Fruit fly (Drosophila melanogaster) whole organism, embryonic: ENCODE measurements around the gene Ing3.

ENCODE experiments used
- BEAF-32 ChIP-seq: fragments of 200-800 bp; sonication (Bioruptor generic); optimal IDR thresholded peaks from 3 replicates; lab custom pipeline; 2017; ENCODE audit warnings: missing biosample characterization, missing genetic modification characterization, mild to moderate bottlenecking, moderate library complexity, missing genetic modification reagents
- Bteb2 ChIP-seq: fragments of 200-800 bp; sonication (Bioruptor generic); optimal IDR thresholded peaks from 2 replicates; lab custom pipeline; 2016; ENCODE audit warnings: missing biosample characterization, missing genetic modification characterization
- CG10462 ChIP-seq: fragments of 200-800 bp; sonication (Bioruptor generic); optimal IDR thresholded peaks from 2 replicates; lab custom pipeline; 2016; ENCODE audit warnings: missing biosample characterization, missing genetic modification characterization
- CG10543 ChIP-seq: fragments of 200-800 bp; sonication (Bioruptor generic); optimal IDR thresholded peaks from 3 replicates; lab custom pipeline; 2017; ENCODE audit warnings: missing biosample characterization, mild to moderate bottlenecking, missing genetic modification characterization, moderate library complexity
- CG12155 ChIP-seq: fragments of 200-800 bp; sonication (Bioruptor generic); optimal IDR thresholded peaks from 3 replicates; lab custom pipeline; 2016; ENCODE audit warnings: missing biosample characterization, missing genetic modification characterization
- CG14667 ChIP-seq: fragments of 200-800 bp; sonication (Bioruptor generic); IDR thresholded peaks from 2 replicates; pipeline ENCODE4 v1.3.6; 2022; ENCODE audit warnings: missing biosample characterization, missing genetic modification characterization
- CG15269 ChIP-seq: fragments of 200-800 bp; sonication (Bioruptor generic); optimal IDR thresholded peaks from 2 replicates; lab custom pipeline; 2018; ENCODE audit warnings: missing biosample characterization, mild to moderate bottlenecking, missing genetic modification characterization, moderate library complexity
- CG17385 ChIP-seq: fragments of 200-800 bp; sonication (Bioruptor generic); optimal IDR thresholded peaks from 3 replicates; lab custom pipeline; 2018; ENCODE audit warnings: missing biosample characterization, mild to moderate bottlenecking, missing genetic modification characterization
- CG2889 ChIP-seq: fragments of 200-800 bp; sonication (Bioruptor generic); IDR thresholded peaks from 3 replicates; pipeline ENCODE4 v1.3.6; 2022; ENCODE audit warnings: missing biosample characterization, missing genetic modification characterization
- CG3163 ChIP-seq: fragments of 200-800 bp; sonication (Bioruptor generic); optimal IDR thresholded peaks from 3 replicates; lab custom pipeline; 2016; ENCODE audit warnings: missing biosample characterization, missing genetic modification characterization
- CG32772 ChIP-seq: fragments of 200-800 bp; sonication (Bioruptor generic); IDR thresholded peaks from 2 replicates; pipeline ENCODE4 v1.3.6; 2022; ENCODE audit warnings: missing biosample characterization, missing genetic modification characterization
- CG4617 ChIP-seq: fragments of 200-800 bp; sonication (Bioruptor generic); optimal IDR thresholded peaks from 3 replicates; lab custom pipeline; 2016; ENCODE audit warnings: missing biosample characterization, missing genetic modification characterization, borderline replicate concordance
- CG5245 ChIP-seq: fragments of 200-800 bp; sonication (Bioruptor generic); optimal IDR thresholded peaks from 3 replicates; lab custom pipeline; 2016; ENCODE audit warnings: missing biosample characterization, missing genetic modification characterization
- CG7372 ChIP-seq: fragments of 200-800 bp; sonication (Bioruptor generic); IDR thresholded peaks from 2 replicates; pipeline ENCODE4 v1.3.6; 2022; ENCODE audit warnings: missing biosample characterization, missing genetic modification characterization
- CG7556 ChIP-seq: fragments of 200-800 bp; sonication (Bioruptor generic); optimal IDR thresholded peaks from 2 replicates; lab custom pipeline; 2017; ENCODE audit warnings: missing biosample characterization, mild to moderate bottlenecking, missing genetic modification characterization
- CG8924 ChIP-seq: fragments of 200-800 bp; optimal IDR thresholded peaks from 3 replicates; lab custom pipeline; 2019; ENCODE audit warnings: missing biosample characterization, mild to moderate bottlenecking, missing genetic modification characterization, moderate library complexity
- CG9609 ChIP-seq: fragments of 200-800 bp; sonication (Bioruptor generic); optimal IDR thresholded peaks from 3 replicates; lab custom pipeline; 2016; ENCODE audit warnings: missing biosample characterization, missing genetic modification characterization
- CTCF ChIP-seq: fragments of 200-800 bp; sonication (Bioruptor generic); optimal IDR thresholded peaks from 2 replicates; lab custom pipeline; 2017; ENCODE audit warnings: missing biosample characterization, mild to moderate bottlenecking, missing genetic modification characterization, moderate library complexity
- D ChIP-seq, 2 experiments: fragments of 200-800 bp in 1 of 2; fragments of >200 bp in 1 of 2; sonication (Bioruptor generic) in 1 of 2; optimal IDR thresholded peaks; 2 replicates in 1 of 2; 3 replicates in 1 of 2; lab custom pipeline; 2017; ENCODE audit warnings: mild to moderate bottlenecking in 1 of 2, missing biosample characterization in 1 of 2, missing genetic modification characterization in 1 of 2, missing genetic modification reagents in 1 of 2
- Dip2 ChIP-seq: fragments of 200-800 bp; sonication (Bioruptor generic); IDR thresholded peaks from 2 replicates; pipeline ENCODE4 v1.3.6; 2022; ENCODE audit warnings: missing biosample characterization, missing genetic modification characterization
- Elba2 ChIP-seq: fragments of 200-800 bp; sonication (Bioruptor generic); optimal IDR thresholded peaks from 3 replicates; lab custom pipeline; 2016; ENCODE audit warnings: missing biosample characterization, missing genetic modification characterization
- Fer2 ChIP-seq: fragments of 200-800 bp; sonication (Bioruptor generic); optimal IDR thresholded peaks from 2 replicates; lab custom pipeline; 2018; ENCODE audit warnings: missing biosample characterization, mild to moderate bottlenecking, missing genetic modification characterization, moderate library complexity
- Mad ChIP-seq: fragments of 200-800 bp; sonication (Bioruptor generic); optimal IDR thresholded peaks from 2 replicates; lab custom pipeline; 2016; ENCODE audit warnings: missing biosample characterization, missing genetic modification characterization
- Med ChIP-seq: fragments of 200-800 bp; sonication (Bioruptor generic); peaks from one replicate; lab custom pipeline; 2016; ENCODE audit warnings: missing biosample characterization, missing genetic modification characterization, mild to moderate bottlenecking, inconsistent platforms, moderate library complexity
- NFAT ChIP-seq: fragments of 200-800 bp; sonication (Bioruptor generic); IDR thresholded peaks from 2 replicates; pipeline ENCODE4 v1.3.6; 2022; ENCODE audit warnings: missing biosample characterization, missing genetic modification characterization
- Nf-YB ChIP-seq: fragments of 200-800 bp; sonication (Bioruptor generic); optimal IDR thresholded peaks from 3 replicates; lab custom pipeline; 2019; ENCODE audit warnings: missing biosample characterization, mild to moderate bottlenecking, missing genetic modification characterization, moderate library complexity
- Nf-YC ChIP-seq: fragments of 200-800 bp; optimal IDR thresholded peaks from 3 replicates; lab custom pipeline; 2019; ENCODE audit warnings: missing biosample characterization, mild to moderate bottlenecking, missing genetic modification characterization, moderate library complexity
- Ptx1 ChIP-seq: fragments of 200-800 bp; sonication (Bioruptor generic); IDR thresholded peaks from 2 replicates; pipeline ENCODE4 v1.3.6; 2022; ENCODE audit warnings: missing biosample characterization, missing genetic modification characterization
- Six4 ChIP-seq: fragments of 200-800 bp; sonication (Bioruptor generic); optimal IDR thresholded peaks from 2 replicates; lab custom pipeline; 2016; ENCODE audit warnings: missing biosample characterization, missing genetic modification characterization
- Sox100B ChIP-seq: fragments of 200-800 bp; sonication (Bioruptor generic); optimal IDR thresholded peaks from 3 replicates; lab custom pipeline; 2018; ENCODE audit warnings: missing biosample characterization, mild to moderate bottlenecking, missing genetic modification characterization
- Sox102F ChIP-seq: fragments of 200-800 bp; sonication (Bioruptor generic); optimal IDR thresholded peaks from 2 replicates; lab custom pipeline; 2018; ENCODE audit warnings: missing biosample characterization, mild to moderate bottlenecking, missing genetic modification characterization, moderate library complexity
- ac ChIP-seq: fragments of 200-800 bp; sonication (Bioruptor generic); optimal IDR thresholded peaks from 3 replicates; lab custom pipeline; 2017; ENCODE audit warnings: missing biosample characterization, mild to moderate bottlenecking, missing genetic modification characterization
- ap ChIP-seq: fragments of 200-800 bp; sonication (Bioruptor generic); IDR thresholded peaks from 2 replicates; pipeline ENCODE4 v1.3.6; 2022; ENCODE audit warnings: missing biosample characterization, missing genetic modification characterization
- bigmax ChIP-seq: fragments of 200-800 bp; sonication (Bioruptor generic); optimal IDR thresholded peaks from 2 replicates; lab custom pipeline; 2018; ENCODE audit warnings: missing biosample characterization, mild to moderate bottlenecking, missing genetic modification characterization
- chm ChIP-seq: fragments of 200-800 bp; sonication (Bioruptor generic); IDR thresholded peaks from 2 replicates; pipeline ENCODE4 v1.3.6; 2022; ENCODE audit warnings: missing biosample characterization, missing genetic modification characterization
- dimm ChIP-seq: fragments of 200-800 bp; sonication (Bioruptor generic); IDR thresholded peaks from 2 replicates; pipeline ENCODE4 v1.3.6; 2022; ENCODE audit warnings: missing biosample characterization, missing genetic modification characterization
- fd102C ChIP-seq: fragments of 200-800 bp; sonication (Bioruptor generic); optimal IDR thresholded peaks from 2 replicates; lab custom pipeline; 2018; ENCODE audit warnings: missing biosample characterization, mild to moderate bottlenecking, missing genetic modification characterization, moderate library complexity
- ftz-f1 ChIP-seq: fragments of 200-800 bp; sonication (Bioruptor generic); optimal IDR thresholded peaks from 2 replicates; lab custom pipeline; 2016; ENCODE audit warnings: missing biosample characterization, missing genetic modification characterization
- gem ChIP-seq: fragments of 200-800 bp; sonication (Bioruptor generic); optimal IDR thresholded peaks from 2 replicates; lab custom pipeline; 2019; ENCODE audit warnings: missing biosample characterization, mild to moderate bottlenecking, missing genetic modification characterization, moderate library complexity
- hbn ChIP-seq: fragments of 200-800 bp; sonication (Bioruptor generic); IDR thresholded peaks from 2 replicates; pipeline ENCODE4 v1.3.6; 2022; ENCODE audit warnings: missing biosample characterization, missing genetic modification characterization; ENCODE audit not compliant: partially characterized antibody
- jing ChIP-seq: fragments of 200-800 bp; sonication (Bioruptor generic); optimal IDR thresholded peaks from 2 replicates; lab custom pipeline; 2018; ENCODE audit warnings: missing biosample characterization, mild to moderate bottlenecking, missing genetic modification characterization
- kni ChIP-seq: fragments of 200-800 bp; sonication (Bioruptor generic); optimal IDR thresholded peaks from 3 replicates; lab custom pipeline; 2017; ENCODE audit warnings: mild to moderate bottlenecking, missing biosample characterization, missing genetic modification reagents, missing genetic modification characterization
- rib ChIP-seq: fragments of 200-800 bp; sonication (Bioruptor generic); IDR thresholded peaks from 2 replicates; pipeline ENCODE4 v1.3.6; 2022; ENCODE audit warnings: missing biosample characterization, missing genetic modification characterization
- sens ChIP-seq: fragments of 200-800 bp; sonication (Bioruptor generic); peaks from one replicate; lab custom pipeline; 2016; ENCODE audit warnings: missing biosample characterization, missing genetic modification characterization
- seq ChIP-seq: fragments of 200-800 bp; sonication (Bioruptor generic); IDR thresholded peaks from 2 replicates; pipeline ENCODE4 v1.3.6; 2022; ENCODE audit warnings: missing biosample characterization, missing genetic modification characterization
- sim ChIP-seq: fragments of 200-800 bp; sonication (Bioruptor generic); IDR thresholded peaks from 2 replicates; pipeline ENCODE4 v1.3.6; 2022; ENCODE audit warnings: missing biosample characterization, missing genetic modification characterization
- stwl ChIP-seq: fragments of 200-800 bp; sonication (Bioruptor generic); optimal IDR thresholded peaks from 3 replicates; lab custom pipeline; 2018; ENCODE audit warnings: missing biosample characterization, mild to moderate bottlenecking, missing genetic modification characterization, moderate library complexity
- sug ChIP-seq: fragments of 200-800 bp; optimal IDR thresholded peaks from 2 replicates; lab custom pipeline; 2019; ENCODE audit warnings: missing biosample characterization, mild to moderate bottlenecking, missing genetic modification characterization, moderate library complexity
- toy ChIP-seq: fragments of 200-800 bp; sonication (Bioruptor generic); IDR thresholded peaks from 2 replicates; pipeline ENCODE4 v1.3.6; 2022; ENCODE audit warnings: missing biosample characterization, missing genetic modification characterization
- tx ChIP-seq: fragments of 200-800 bp; sonication (Bioruptor generic); optimal IDR thresholded peaks from 2 replicates; lab custom pipeline; 2016; ENCODE audit warnings: missing biosample characterization, missing genetic modification characterization
- vvl ChIP-seq: fragments of 200-800 bp; sonication (Bioruptor generic); IDR thresholded peaks from 2 replicates; pipeline ENCODE4 v1.3.6; 2022; ENCODE audit warnings: missing biosample characterization, missing genetic modification characterization
- zen ChIP-seq: fragments of 200-800 bp; sonication (Bioruptor generic); optimal IDR thresholded peaks from 3 replicates; lab custom pipeline; 2018; ENCODE audit warnings: missing biosample characterization, mild to moderate bottlenecking, missing genetic modification characterization, moderate library complexity

Ing3 gene

dm6 chrX:18635118-18635552, 17.8 kb downstream of the Ing3 start (continued):
- TF ChIP-seq CG4617 (GFP tag; lab: Kevin White, UChicago): no peak
- TF ChIP-seq NFAT (GFP tag; lab: Robert Waterston, UW): peak; percentile 48; the same call in 1 of the 2 replicates
- no peak for TF ChIP-seq vvl (GFP tag; lab: Robert Waterston, UW)
- no peak for TF ChIP-seq CG17385 (GFP tag; lab: Kevin White, UChicago)
- TF ChIP-seq Elba2 (GFP tag; lab: Kevin White, UChicago): no peak
- peak; percentile 34 for TF ChIP-seq CG3163 (GFP tag; lab: Kevin White, UChicago)
- peak; percentile 46 for TF ChIP-seq hbn (GFP tag; lab: Robert Waterston, UW)
- TF ChIP-seq stwl (tag; lab: Kevin White, UChicago): peak; percentile 5
- TF ChIP-seq CG10462 (GFP tag; lab: Kevin White, UChicago): no peak
- TF ChIP-seq Ptx1: peak; percentile 49; the same call in 1 of the 2 replicates
- no peak for TF ChIP-seq ftz-f1
- TF ChIP-seq tx: no peak
- no peak for TF ChIP-seq Bteb2 (GFP tag; lab: Kevin White, UChicago)
- peak; percentile 39 for TF ChIP-seq Sox102F (GFP tag; lab: Kevin White, UChicago)
- TF ChIP-seq rib (GFP tag; lab: Robert Waterston, UW): no peak
- no peak for TF ChIP-seq toy (GFP tag; lab: Robert Waterston, UW)
- TF ChIP-seq Dip2 (GFP tag; lab: Robert Waterston, UW): peak; percentile 98
- no peak for TF ChIP-seq CG14667 (GFP tag; lab: Robert Waterston, UW)
- peak; percentile 32 for TF ChIP-seq CG7556 (GFP tag; lab: Kevin White, UChicago)
- peak; percentile 31 for TF ChIP-seq sug
- TF ChIP-seq CG5245: peak; percentile 52
- TF ChIP-seq seq: no peak
- no peak for TF ChIP-seq zen (tag; lab: Kevin White, UChicago)
- TF ChIP-seq CG2889: no peak
- no peak for TF ChIP-seq D (optimal IDR thresholded peaks at IDR 0.05; lab: Kevin White, UChicago)
- TF ChIP-seq D (GFP tag; optimal IDR thresholded peaks at IDR 0.05; lab: Kevin White, UChicago): no peak
- no peak for TF ChIP-seq Fer2
- peak; percentile 12 for TF ChIP-seq CG9609 (GFP tag; lab: Kevin White, UChicago)
- TF ChIP-seq Sox100B: no peak
- no peak for TF ChIP-seq dimm
- TF ChIP-seq BEAF-32: peak; percentile 77
- TF ChIP-seq Med (GFP tag; lab: Kevin White, UChicago): peak; percentile 91
- TF ChIP-seq fd102C (GFP tag; lab: Kevin White, UChicago): no peak
- no peak for TF ChIP-seq sim (GFP tag; lab: Robert Waterston, UW)
- no peak for TF ChIP-seq CG12155 (GFP tag; lab: Kevin White, UChicago)
- no peak for TF ChIP-seq kni
- TF ChIP-seq chm (GFP tag; lab: Robert Waterston, UW): no peak
- TF ChIP-seq Nf-YB (GFP tag; lab: Kevin White, UChicago): no peak
- TF ChIP-seq ac: no peak
- peak; percentile 22 for TF ChIP-seq Mad
- peak; percentile 47 for TF ChIP-seq gem (tag; lab: Kevin White, UChicago)
- no peak for TF ChIP-seq CG10543 (GFP tag; lab: Kevin White, UChicago)
- no peak for TF ChIP-seq Six4
- TF ChIP-seq sens (GFP tag; lab: Kevin White, UChicago): peak; percentile 69
- TF ChIP-seq Nf-YC: no peak
- TF ChIP-seq ap (GFP tag; lab: Robert Waterston, UW): no peak
- TF ChIP-seq CG7372: no peak
- TF ChIP-seq CG32772: peak; percentile 25; the same call in 1 of the 2 replicates
- TF ChIP-seq CG15269 (tag; lab: Kevin White, UChicago): peak; percentile 18
- TF ChIP-seq jing (GFP tag; lab: Kevin White, UChicago): no peak
- TF ChIP-seq bigmax (GFP tag; lab: Kevin White, UChicago): no peak
- TF ChIP-seq CTCF: peak; percentile 98
- no peak for TF ChIP-seq CG8924 (tag; lab: Kevin White, UChicago)
